Worm (Caenorhabditis elegans) whole organism, young adult: ENCODE results near the gene fbxb-14.
"Not testable (repeated sequence)": the region's sequence is repeated elsewhere in the genome, so short reads cannot be mapped to it uniquely, and the experiment has no call there.

Experiments
- B0035.1 ChIP-seq: sonication (generic microtip); optimal IDR thresholded peaks from 2 replicates; lab custom pipeline; 2016; ENCODE audit warnings: missing genetic modification characterization, mild to moderate bottlenecking, missing compliant biosample characterization, missing genotype, missing genetic modification reagents
- B0261.1 ChIP-seq: sonication (generic microtip); optimal IDR thresholded peaks from 2 replicates; lab custom pipeline; 2016; ENCODE audit warnings: mild to moderate bottlenecking, missing genetic modification characterization, moderate library complexity, missing compliant biosample characterization
- B0336.3 ChIP-seq: fragments of 200-800 bp; sonication (Bioruptor generic); IDR thresholded peaks from 2 replicates; pipeline ENCODE4 v1.3.6; 2022; ENCODE audit warnings: missing genetic modification characterization, missing compliant biosample characterization
- D2030.7 ChIP-seq: fragments of 200-800 bp; sonication (Bioruptor generic); IDR thresholded peaks from 2 replicates; pipeline ENCODE4 v1.3.6; 2022; ENCODE audit warnings: missing genetic modification reagents, missing genetic modification characterization, missing compliant biosample characterization
- F10E7.11 ChIP-seq: sonication (generic microtip); optimal IDR thresholded peaks from 2 replicates; lab custom pipeline; 2017; ENCODE audit warnings: mild to moderate bottlenecking, missing genetic modification characterization, moderate library complexity, missing compliant biosample characterization
- F22D6.2 ChIP-seq: sonication (generic microtip); optimal IDR thresholded peaks from 2 replicates; lab custom pipeline; 2016; ENCODE audit warnings: mild to moderate bottlenecking, missing genetic modification characterization, missing compliant biosample characterization
- F39B2.1 ChIP-seq: fragments of 200-800 bp; sonication (Bioruptor generic); IDR thresholded peaks from 2 replicates; pipeline ENCODE4 v1.3.6; 2022; ENCODE audit warnings: missing genetic modification reagents, missing genetic modification characterization, missing compliant biosample characterization
- T26A5.8 ChIP-seq: sonication (generic microtip); optimal IDR thresholded peaks from 2 replicates; lab custom pipeline; 2016; ENCODE audit warnings: missing genetic modification characterization, missing compliant biosample characterization
- Y53G8AR.9 ChIP-seq: fragments of 200-800 bp; sonication (Bioruptor generic); conservative IDR thresholded peaks from 2 replicates; pipeline ENCODE4 v1.3.6; 2022; ENCODE audit warnings: missing genetic modification reagents, missing genetic modification characterization, missing compliant biosample characterization
- Y95B8A.8 ChIP-seq: fragments of 200-800 bp; sonication (Bioruptor generic); IDR thresholded peaks from 2 replicates; pipeline ENCODE4 v1.3.6; 2022; ENCODE audit warnings: missing genetic modification reagents, missing genetic modification characterization, missing compliant biosample characterization
- ZK185.1 ChIP-seq: sonication (generic microtip); optimal IDR thresholded peaks from 2 replicates; lab custom pipeline; 2016; ENCODE audit warnings: mild to moderate bottlenecking, missing genetic modification characterization, missing compliant biosample characterization; ENCODE audit not compliant: poor library complexity, severe bottlenecking
- attf-6 ChIP-seq: fragments of 200-800 bp; sonication (Bioruptor generic); IDR thresholded peaks from 2 replicates; pipeline ENCODE4 v1.3.6; 2022; ENCODE audit warnings: missing genetic modification reagents, missing genetic modification characterization, missing compliant biosample characterization
- die-1 ChIP-seq: sonication (generic microtip); optimal IDR thresholded peaks from 2 replicates; lab custom pipeline; 2016; ENCODE audit warnings: missing genotype, mild to moderate bottlenecking, missing genetic modification characterization, missing compliant biosample characterization
- dox-1 ChIP-seq: fragments of 200-800 bp; sonication (Bioruptor generic); IDR thresholded peaks from 2 replicates; pipeline ENCODE4 v1.3.6; 2022; ENCODE audit warnings: missing genetic modification reagents, missing genetic modification characterization, missing compliant biosample characterization
- egl-18 ChIP-seq: fragments of 200-800 bp; sonication (Bioruptor generic); IDR thresholded peaks from 2 replicates; pipeline ENCODE4 v1.3.6; 2022; ENCODE audit warnings: missing genetic modification reagents, missing genetic modification characterization, missing compliant biosample characterization
- egrh-3 ChIP-seq: fragments of 200-800 bp; sonication (Bioruptor generic); IDR thresholded peaks from 2 replicates; pipeline ENCODE4 v1.3.6; 2022; ENCODE audit warnings: missing genetic modification reagents, missing genetic modification characterization, missing compliant biosample characterization
- ekl-4 ChIP-seq: fragments of 200-800 bp; sonication (Bioruptor generic); IDR thresholded peaks from 2 replicates; pipeline ENCODE4 v1.3.6; 2022; ENCODE audit warnings: missing genetic modification reagents, missing genetic modification characterization, missing compliant biosample characterization
- fkh-3 ChIP-seq: sonication (generic microtip); optimal IDR thresholded peaks from 2 replicates; lab custom pipeline; 2016; ENCODE audit warnings: mild to moderate bottlenecking, missing genetic modification characterization, missing compliant biosample characterization
- gei-17 ChIP-seq: fragments of 200-800 bp; sonication (Bioruptor generic); optimal IDR thresholded peaks from 2 replicates; lab custom pipeline; 2018; ENCODE audit warnings: mild to moderate bottlenecking, missing genetic modification characterization, missing compliant biosample characterization
- hmg-1.2 ChIP-seq: fragments of 200-800 bp; sonication (Bioruptor generic); IDR thresholded peaks from 2 replicates; pipeline ENCODE4 v1.3.6; 2022; ENCODE audit warnings: missing genetic modification reagents, missing genetic modification characterization, missing compliant biosample characterization
- hmg-20 ChIP-seq: fragments of 200-800 bp; sonication (Bioruptor generic); IDR thresholded peaks from 2 replicates; pipeline ENCODE4 v1.3.6; 2022; ENCODE audit warnings: missing genetic modification reagents, missing genetic modification characterization, missing compliant biosample characterization
- let-526 ChIP-seq: fragments of 200-800 bp; sonication (Bioruptor generic); IDR thresholded peaks from 2 replicates; pipeline ENCODE4 v1.3.6; 2022; ENCODE audit warnings: missing genetic modification reagents, missing genetic modification characterization, missing compliant biosample characterization
- lin-54 ChIP-seq: fragments of 200-800 bp; sonication (Bioruptor generic); optimal IDR thresholded peaks from 2 replicates; lab custom pipeline; 2018; ENCODE audit warnings: mild to moderate bottlenecking, missing genetic modification characterization, missing compliant biosample characterization
- lsy-27 ChIP-seq: sonication (generic microtip); optimal IDR thresholded peaks from 2 replicates; lab custom pipeline; 2017; ENCODE audit warnings: missing genetic modification characterization, mild to moderate bottlenecking, missing compliant biosample characterization, antibody characterized with exemption, missing genotype, borderline replicate concordance; ENCODE audit not compliant: insufficient read depth
- madf-10 ChIP-seq: sonication (generic microtip); optimal IDR thresholded peaks from 2 replicates; lab custom pipeline; 2016; ENCODE audit warnings: mild to moderate bottlenecking, missing genetic modification characterization, missing compliant biosample characterization
- mel-28 ChIP-seq: sonication (generic microtip); optimal IDR thresholded peaks from 2 replicates; lab custom pipeline; 2016; ENCODE audit warnings: borderline replicate concordance, mild to moderate bottlenecking, missing genetic modification characterization, missing compliant biosample characterization
- nfyb-1 ChIP-seq: fragments of 200-800 bp; sonication (Bioruptor generic); IDR thresholded peaks from 2 replicates; pipeline ENCODE4 v1.3.6; 2022; ENCODE audit warnings: missing genetic modification reagents, missing genetic modification characterization, missing compliant biosample characterization
- nhr-90 ChIP-seq: sonication (generic microtip); optimal IDR thresholded peaks from 2 replicates; lab custom pipeline; 2016; ENCODE audit warnings: missing genotype, mild to moderate bottlenecking, missing genetic modification characterization, missing compliant biosample characterization
- pbrm-1 ChIP-seq: fragments of 200-800 bp; sonication (Bioruptor generic); IDR thresholded peaks from 2 replicates; pipeline ENCODE4 v1.3.6; 2022; ENCODE audit warnings: missing genetic modification reagents, missing genetic modification characterization, missing compliant biosample characterization
- sea-2 ChIP-seq: fragments of 200-800 bp; sonication (Bioruptor generic); IDR thresholded peaks from 2 replicates; pipeline ENCODE4 v1.3.6; 2022; ENCODE audit warnings: missing genetic modification characterization, missing compliant biosample characterization
- somi-1 ChIP-seq: fragments of 200-800 bp; sonication (Bioruptor generic); optimal IDR thresholded peaks from 2 replicates; lab custom pipeline; 2018; ENCODE audit warnings: mild to moderate bottlenecking, missing genetic modification characterization, missing compliant biosample characterization
- tbp1 ChIP-seq: fragments of 200-800 bp; sonication (Bioruptor generic); optimal IDR thresholded peaks from 2 replicates; lab custom pipeline; 2018; ENCODE audit warnings: mild to moderate bottlenecking, missing genetic modification characterization, missing compliant biosample characterization
- xnd-1 ChIP-seq: sonication (generic microtip); optimal IDR thresholded peaks from 2 replicates; lab custom pipeline; 2016; ENCODE audit warnings: missing genotype, missing genetic modification reagents, missing genetic modification characterization, missing compliant biosample characterization
- zim-3 ChIP-seq: sonication (generic microtip); optimal IDR thresholded peaks from 2 replicates; lab custom pipeline; 2017; ENCODE audit warnings: mild to moderate bottlenecking, missing genetic modification characterization, moderate library complexity, missing compliant biosample characterization

The fbxb-14 gene

ce11 chrII:602020-602419 lies 19.5 kb upstream of the fbxb-14 start, which contains the start of gene nhl-3:
TSS of gene nhl-3 (minus strand) at chrII:602120.
- TF ChIP-seq hmg-1.2 (GFP tag; lab: Robert Waterston, UW) (no peak), let-526 (GFP tag; lab: Robert Waterston, UW) (no peak), madf-10 (tag; lab: Kevin White, UChicago) (no peak), die-1 (no peak), lsy-27 (no peak), fkh-3 (tag; lab: Kevin White, UChicago) (no peak), attf-6 (no peak), ekl-4 (GFP tag; lab: Robert Waterston, UW) (no peak), somi-1 (no peak), nfyb-1 (no peak), zim-3 (tag; lab: Kevin White, UChicago) (no peak), hmg-20 (GFP tag; lab: Robert Waterston, UW) (no peak), dox-1 (GFP tag; lab: Robert Waterston, UW) (no peak), mel-28 (tag; lab: Kevin White, UChicago) (no peak), xnd-1 (tag; lab: Kevin White, UChicago) (no peak), Y53G8AR.9 (GFP tag; lab: Robert Waterston, UW) (no peak), F10E7.11 (tag; lab: Kevin White, UChicago) (no peak), lin-54 (GFP tag; lab: Kevin White, UChicago) (no peak), egl-18 (GFP tag; lab: Robert Waterston, UW) (no peak), nhr-90 (no peak)

ce11 chrII:601305-601704 lies 18.8 kb upstream of the fbxb-14 start:
- TF ChIP-seq hmg-1.2 (GFP tag; lab: Robert Waterston, UW) = peak; percentile 60; the same call in 1 of the 2 replicates
- no peak for TF ChIP-seq egrh-3 (GFP tag; lab: Robert Waterston, UW)

- TF ChIP-seq D2030.7 (GFP tag; lab: Robert Waterston, UW) = no peak
- no peak for TF ChIP-seq hmg-1.2 (GFP tag; lab: Robert Waterston, UW)
- no peak for TF ChIP-seq die-1
- TF ChIP-seq B0035.1 (tag; lab: Kevin White, UChicago) = no peak
- TF ChIP-seq gei-17 (GFP tag; lab: Kevin White, UChicago) = no peak
- TF ChIP-seq tbp1 (GFP tag; lab: Kevin White, UChicago) = no peak
- TF ChIP-seq B0336.3 (GFP tag; lab: Robert Waterston, UW) = no peak
- no peak for TF ChIP-seq ZK185.1
- TF ChIP-seq Y95B8A.8 = no peak
- TF ChIP-seq F22D6.2 = no peak
- TF ChIP-seq somi-1 = no peak
- no peak for TF ChIP-seq F39B2.1
- no peak for TF ChIP-seq pbrm-1 (GFP tag; lab: Robert Waterston, UW)
- no peak for TF ChIP-seq T26A5.8
- no peak for TF ChIP-seq sea-2 (GFP tag; lab: Robert Waterston, UW)
These were observed 14.2 kb upstream of the fbxb-14 start for ce11 chrII:596702-597101.

- not testable (repeated sequence) for TF ChIP-seq zim-3 (tag; lab: Kevin White, UChicago); B0261.1 (tag; lab: Kevin White, UChicago); D2030.7 (GFP tag; lab: Robert Waterston, UW)
These were observed 10.7 kb upstream of the fbxb-14 start, which contains the start of gene W08F4.1 for ce11 chrII:593221-593620. TSS of gene W08F4.1 (plus strand) at chrII:593521.
